Worm (Caenorhabditis elegans) whole organism, late embryonic: ENCODE results near the gene pak-1.

Experiments used
- dmd-4 ChIP-seq: sonication (generic microtip); optimal IDR thresholded peaks from 2 replicates; lab custom pipeline; 2016; ENCODE audit warnings: borderline replicate concordance, missing genetic modification characterization, missing compliant biosample characterization
- dve-1 ChIP-seq: sonication (generic microtip); optimal IDR thresholded peaks from 2 replicates; lab custom pipeline; 2017; ENCODE audit warnings: antibody characterized with exemption, mild to moderate bottlenecking, missing genetic modification characterization, missing compliant biosample characterization
- eyg-1 ChIP-seq: sonication (generic microtip); optimal IDR thresholded peaks from 2 replicates; lab custom pipeline; 2016; ENCODE audit warnings: missing genotype, missing genetic modification characterization, missing compliant biosample characterization
- hlh-6 ChIP-seq: sonication (generic microtip); optimal IDR thresholded peaks from 2 replicates; lab custom pipeline; 2016; ENCODE audit warnings: missing genotype, missing genetic modification characterization, missing compliant biosample characterization
- odd-2 ChIP-seq: sonication (generic microtip); optimal IDR thresholded peaks from 2 replicates; lab custom pipeline; 2017; ENCODE audit warnings: antibody characterized with exemption, mild to moderate bottlenecking, missing genetic modification characterization, missing compliant biosample characterization
- pha-4 ChIP-seq: fragments of 150-350 bp; optimal IDR thresholded peaks from 2 replicates; lab custom pipeline; 2018; ENCODE audit warnings: missing biosample characterization, missing genetic modification reagents, missing genetic modification characterization
- syd-9 ChIP-seq: sonication (generic microtip); optimal IDR thresholded peaks from 2 replicates; lab custom pipeline; 2016; ENCODE audit warnings: mild to moderate bottlenecking, missing genetic modification characterization, moderate library complexity, missing compliant biosample characterization

DNA sequence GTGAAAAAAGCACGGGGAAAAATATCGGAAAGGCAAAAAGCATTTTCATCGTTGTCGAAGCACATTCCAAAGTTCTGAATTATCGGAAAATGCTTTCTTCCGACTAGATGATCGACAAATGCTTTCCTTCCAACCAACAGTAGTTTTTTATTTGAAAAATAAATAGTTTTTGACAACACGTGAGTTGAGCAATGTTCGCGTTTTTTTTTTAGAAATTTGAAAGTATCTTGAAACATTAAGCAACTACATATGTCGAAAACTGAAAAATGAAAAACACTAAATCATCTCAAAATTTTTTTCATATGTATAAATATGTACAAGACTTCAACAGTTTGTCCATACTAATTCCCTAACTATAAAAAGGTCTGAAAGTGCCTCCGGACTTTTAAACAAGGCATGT is 8.9 kb downstream of the pak-1 start, which contains the start of gene hsp-25:
- no peak for TF ChIP-seq dmd-4
- TF ChIP-seq syd-9 (tag; lab: Kevin White, UChicago) = no peak
- no peak for TF ChIP-seq odd-2 (tag; lab: Kevin White, UChicago)
- TF ChIP-seq hlh-6 (tag; lab: Kevin White, UChicago) = no peak
- no peak for TF ChIP-seq pha-4 (tag; lab: Kevin White, UChicago)
- TF ChIP-seq eyg-1 = no peak
- no peak for TF ChIP-seq dve-1 (tag; lab: Kevin White, UChicago)
